Fruit fly (Drosophila melanogaster) ovary, adult (tissue): ENCODE data around the gene CG32945.

Source experiments
- CG17801 ChIP-seq: fragments of 200-800 bp; optimal IDR thresholded peaks from 2 replicates; lab custom pipeline; 2019; ENCODE audit warnings: missing biosample characterization, mild to moderate bottlenecking, missing genetic modification characterization, moderate library complexity; ENCODE audit not compliant: partially characterized antibody

CG32945 gene

DNA sequence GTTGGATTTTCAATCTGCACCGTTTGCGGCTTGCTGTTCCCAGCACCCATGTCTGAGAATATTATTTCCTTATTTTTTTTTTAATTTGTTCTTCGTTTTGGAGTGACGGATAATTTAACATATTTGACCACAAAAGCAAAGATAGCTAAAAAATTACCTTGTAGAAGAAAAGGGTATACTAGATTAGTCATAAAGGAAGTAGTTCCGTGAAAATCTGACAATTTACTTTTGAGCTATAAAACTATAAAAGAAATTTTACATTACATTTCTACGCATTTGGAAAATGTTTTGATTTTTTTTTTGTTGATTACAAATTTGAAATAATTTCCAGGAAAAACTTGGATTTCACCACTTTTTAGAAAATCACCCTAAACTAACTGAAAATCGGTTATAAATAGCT is at the start of gene CG32945:
Gene CG32945, minus strand, starts transcription at position 101 of the 400 bp plus-strand sequence.
- no peak for TF ChIP-seq CG17801

dm6 chr3R:4616130-4616529 is 37.7 kb upstream of the CG32945 start:
- TF ChIP-seq CG17801 = no peak

DNA sequence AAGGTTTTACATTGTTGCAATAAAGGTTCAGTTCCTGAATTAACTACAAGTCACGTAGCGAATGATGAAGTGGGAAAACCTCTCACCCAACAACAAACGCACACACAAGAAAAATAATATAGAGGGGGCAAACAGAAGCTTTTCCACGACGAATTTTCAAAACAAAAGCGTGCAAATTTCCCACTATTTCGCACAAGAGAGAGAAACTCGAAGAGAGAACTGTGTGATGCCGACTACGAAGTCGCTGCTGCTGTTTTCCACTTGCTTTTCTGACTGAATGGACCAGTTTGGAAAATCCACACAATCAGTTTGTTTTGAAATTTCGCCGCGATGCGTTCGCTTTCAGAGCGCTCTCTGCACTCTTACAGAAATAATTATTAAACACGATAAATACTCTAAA is 34.1 kb upstream of the CG32945 start, which contains the start of gene 5-HT2A:
Gene 5-HT2A, plus strand, starts transcription at position 301 of the 400 bp plus-strand sequence.
- TF ChIP-seq CG17801 = no peak

DNA sequence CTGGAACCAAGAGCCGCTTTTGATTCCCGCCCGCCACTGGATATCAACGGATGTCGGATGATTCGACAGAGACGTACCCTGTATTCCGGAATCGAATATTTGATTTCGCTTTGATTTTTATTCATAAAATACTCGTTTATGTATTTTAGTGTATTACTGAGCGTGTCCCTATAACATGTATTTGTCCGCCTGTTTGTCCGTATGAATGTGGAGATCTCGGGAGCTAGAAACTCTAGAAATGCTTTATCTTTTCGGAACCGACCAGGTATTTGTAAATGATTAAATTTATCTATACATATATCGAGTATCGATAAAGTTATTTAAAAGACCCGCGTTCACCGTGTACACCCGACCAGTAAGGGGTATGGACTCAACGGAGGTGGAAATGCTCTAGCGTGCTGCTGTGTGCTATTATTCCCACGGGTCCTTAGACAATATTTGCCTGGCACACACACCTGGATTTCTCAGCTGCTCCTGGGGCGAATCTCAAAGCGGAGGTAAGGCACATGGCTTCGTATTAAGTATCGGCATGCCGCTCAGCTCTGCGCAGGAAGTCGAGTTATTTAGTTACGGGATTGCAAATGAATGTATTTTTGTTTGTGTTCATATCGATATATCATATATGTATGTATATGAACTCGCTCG is 23.6 kb upstream of the CG32945 start:
- TF ChIP-seq CG17801 = no peak

dm6 chr3R:4599624-4600023 is 21.2 kb upstream of the CG32945 start:
- no peak for TF ChIP-seq CG17801

DNA sequence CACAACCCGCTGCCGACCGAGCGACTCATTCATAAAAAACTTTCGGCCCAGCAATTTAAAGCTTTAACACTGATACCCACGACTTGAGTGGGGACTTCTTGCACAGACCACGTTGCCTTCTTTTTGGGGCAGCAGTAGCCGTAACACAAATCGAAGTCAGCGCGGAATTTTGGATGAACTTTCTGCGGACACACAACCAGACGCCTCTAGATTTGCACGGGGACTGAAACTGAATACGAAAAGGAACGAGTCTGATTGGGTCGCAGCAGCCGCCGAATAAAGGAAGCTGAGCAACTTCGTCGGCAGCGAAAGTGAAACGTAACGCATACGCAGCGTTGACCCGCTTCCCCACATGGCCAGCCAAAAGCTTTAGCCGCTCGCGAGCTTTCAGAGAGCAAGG is 20.6 kb downstream of the CG32945 start, which contains the start of gene CG34357:
Gene CG34357, minus strand, starts transcription at position 206 of the 400 bp plus-strand sequence.
- TF ChIP-seq CG17801 = no peak

- TF ChIP-seq CG17801 = no peak
Measured at dm6 chr3R:4553534-4553933, 24.9 kb downstream of the CG32945 start.

- TF ChIP-seq CG17801 = no peak
Measured at dm6 chr3R:4542614-4543191, 35.7 kb downstream of the CG32945 start.

dm6 chr3R:4541056-4541455 is 37.4 kb downstream of the CG32945 start, which contains the start of gene Mur82C:
TSS of gene Mur82C (plus strand) at chr3R:4541356.
- no peak for TF ChIP-seq CG17801

DNA sequence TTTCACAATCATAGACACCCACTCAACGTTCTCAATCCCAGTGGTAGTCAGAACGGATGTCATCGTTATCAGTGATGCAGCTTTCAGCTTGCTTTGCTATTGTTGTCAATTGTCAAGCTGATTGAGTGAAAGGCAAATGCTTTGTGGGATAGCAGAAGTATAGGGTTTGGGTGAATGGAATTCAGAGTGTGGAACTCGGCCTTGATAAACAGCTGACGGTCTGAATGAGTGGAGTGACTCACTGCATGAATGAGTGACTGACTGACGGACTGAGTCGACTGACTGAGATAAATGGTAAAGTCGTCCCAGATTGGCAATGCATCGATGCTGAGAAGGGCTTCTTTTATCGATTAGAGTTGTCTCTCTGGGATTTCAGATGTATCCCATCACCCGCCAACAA is 47.5 kb downstream of the CG32945 start:
- no peak for TF ChIP-seq CG17801
